Worm (Caenorhabditis elegans): ENCODE data around the gene csn-5.

DNA sequence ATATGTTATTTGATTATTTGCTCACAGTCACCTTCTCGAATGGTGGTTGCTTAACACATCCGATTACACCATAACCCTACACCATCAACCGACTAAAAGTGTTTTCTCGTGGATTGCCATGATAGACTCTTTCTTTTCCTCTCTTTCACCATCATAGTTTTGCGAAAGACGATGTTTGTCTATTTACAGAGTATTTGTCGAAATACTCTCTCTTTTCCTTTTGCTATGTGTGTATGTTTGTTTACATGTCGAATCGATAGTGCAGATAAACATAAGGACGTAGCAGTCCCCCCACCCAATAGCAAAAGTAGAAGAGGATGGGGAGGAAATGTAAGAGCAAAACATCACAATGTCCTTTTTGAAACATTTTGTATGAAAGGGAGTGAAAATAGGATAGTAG lies 46.0 kb upstream of the csn-5 start:
- TF ChIP-seq flt-1 (GFP tag; IDR thresholded peaks at IDR 0.05): no peak
- no peak for TF ChIP-seq B0310.2 (tag; optimal IDR thresholded peaks at IDR 0.05)
- TF ChIP-seq ama-1 (optimal IDR thresholded peaks at IDR 0.05): no peak
- no peak for TF ChIP-seq hnd-1 (tag; optimal IDR thresholded peaks at IDR 0.05)
- TF ChIP-seq pes-1 (GFP tag; IDR thresholded peaks at IDR 0.05): no peak
